Worm (Caenorhabditis elegans) whole organism, early embryonic: ENCODE measurements around the gene alh-10.

Source experiments
- B0310.2 ChIP-seq: sonication (generic microtip); optimal IDR thresholded peaks from 2 replicates; lab custom pipeline; 2016; ENCODE audit warnings: mild to moderate bottlenecking, missing genetic modification characterization, missing compliant biosample characterization
- F13C5.2 ChIP-seq: sonication (generic microtip); optimal IDR thresholded peaks from 2 replicates; lab custom pipeline; 2017; ENCODE audit warnings: mild to moderate bottlenecking, missing genetic modification characterization, inconsistent platforms, missing compliant biosample characterization
- aly-1 ChIP-seq: sonication (generic microtip); optimal IDR thresholded peaks from 2 replicates; lab custom pipeline; 2016; ENCODE audit warnings: missing genetic modification characterization, missing compliant biosample characterization
- ama-1 ChIP-seq: fragments of 150-350 bp; optimal IDR thresholded peaks from 2 replicates; lab custom pipeline; 2014
- ceh-13 ChIP-seq: fragments of 200-800 bp; sonication (Bioruptor generic); optimal IDR thresholded peaks from 2 replicates; lab custom pipeline; 2018; ENCODE audit warnings: mild to moderate bottlenecking, missing genetic modification characterization, missing compliant biosample characterization
- ceh-36 ChIP-seq: sonication (generic microtip); optimal IDR thresholded peaks from 2 replicates; lab custom pipeline; 2016; ENCODE audit warnings: missing genetic modification characterization, inconsistent platforms, missing compliant biosample characterization
- ets-7 ChIP-seq: sonication (generic microtip); optimal IDR thresholded peaks from 2 replicates; lab custom pipeline; 2016; ENCODE audit warnings: missing genotype, missing genetic modification characterization, missing compliant biosample characterization
- flt-1 ChIP-seq: fragments of 200-800 bp; sonication (Bioruptor generic); IDR thresholded peaks from 2 replicates; pipeline ENCODE4 v1.3.6; 2022; ENCODE audit warnings: missing genetic modification characterization, missing compliant biosample characterization
- hmbx-1 ChIP-seq: sonication (generic microtip); optimal IDR thresholded peaks from 2 replicates; lab custom pipeline; 2016; ENCODE audit warnings: mild to moderate bottlenecking, missing genetic modification characterization, missing compliant biosample characterization
- hmg-4 ChIP-seq: fragments of 200-800 bp; sonication (Bioruptor generic); optimal IDR thresholded peaks from 2 replicates; lab custom pipeline; 2018; ENCODE audit warnings: mild to moderate bottlenecking, missing genetic modification characterization, missing compliant biosample characterization
- hnd-1 ChIP-seq: sonication (generic microtip); optimal IDR thresholded peaks from 2 replicates; lab custom pipeline; 2016; ENCODE audit warnings: missing genetic modification characterization, missing compliant biosample characterization
- pes-1 ChIP-seq: fragments of 200-800 bp; sonication (Bioruptor generic); IDR thresholded peaks from 2 replicates; pipeline ENCODE4 v1.3.6; 2022; ENCODE audit warnings: missing genetic modification reagents, missing genetic modification characterization, missing compliant biosample characterization
- scrt-1 ChIP-seq: fragments of 200-800 bp; sonication (Bioruptor generic); IDR thresholded peaks from 2 replicates; pipeline ENCODE4 v1.3.6; 2022; ENCODE audit warnings: missing genetic modification characterization, missing compliant biosample characterization
- sea-1 ChIP-seq: fragments of 200-800 bp; sonication (Bioruptor generic); conservative IDR thresholded peaks from 2 replicates; pipeline ENCODE4 v1.3.6; 2022; ENCODE audit warnings: missing genetic modification characterization, missing compliant biosample characterization
- tbx-11 ChIP-seq: fragments of 200-800 bp; sonication (Bioruptor generic); IDR thresholded peaks from 2 replicates; pipeline ENCODE4 v1.3.6; 2022; ENCODE audit warnings: missing genetic modification characterization, missing compliant biosample characterization
- tbx-37 ChIP-seq: fragments of 200-800 bp; sonication (Bioruptor generic); conservative IDR thresholded peaks from 2 replicates; pipeline ENCODE4 v1.3.6; 2022; ENCODE audit warnings: missing genetic modification reagents, missing genetic modification characterization, missing compliant biosample characterization
- tra-4 ChIP-seq: sonication (generic microtip); optimal IDR thresholded peaks from 2 replicates; lab custom pipeline; 2017; ENCODE audit warnings: missing genetic modification characterization, missing compliant biosample characterization

alh-10 gene

DNA sequence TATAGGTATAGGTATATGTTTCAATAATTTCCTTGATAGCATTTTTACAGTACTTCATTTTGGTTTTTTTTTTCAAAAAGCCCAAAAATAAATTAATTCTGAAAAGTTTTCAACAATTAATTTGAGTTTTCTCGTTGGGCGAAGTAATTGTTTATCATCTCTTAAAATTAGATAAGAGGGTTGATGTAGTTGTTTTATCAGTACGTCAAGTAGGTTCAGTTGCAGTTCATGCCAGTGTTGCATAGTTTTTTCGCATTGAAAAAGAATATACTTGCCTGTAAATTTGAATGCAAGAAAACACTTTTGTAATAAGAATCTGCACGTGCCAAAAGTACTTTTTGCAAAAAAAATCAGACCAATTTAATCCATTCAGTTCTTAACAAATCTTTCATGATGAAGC lies 18.3 kb downstream of the alh-10 start:
- TF ChIP-seq pes-1 (GFP tag; lab: Robert Waterston, UW) (no peak), ceh-36 (tag; lab: Kevin White, UChicago) (no peak), sea-1 (no peak), B0310.2 (no peak), F13C5.2 (no peak), hmbx-1 (tag; lab: Kevin White, UChicago) (no peak), ets-7 (no peak), aly-1 (tag; lab: Kevin White, UChicago) (no peak)

DNA sequence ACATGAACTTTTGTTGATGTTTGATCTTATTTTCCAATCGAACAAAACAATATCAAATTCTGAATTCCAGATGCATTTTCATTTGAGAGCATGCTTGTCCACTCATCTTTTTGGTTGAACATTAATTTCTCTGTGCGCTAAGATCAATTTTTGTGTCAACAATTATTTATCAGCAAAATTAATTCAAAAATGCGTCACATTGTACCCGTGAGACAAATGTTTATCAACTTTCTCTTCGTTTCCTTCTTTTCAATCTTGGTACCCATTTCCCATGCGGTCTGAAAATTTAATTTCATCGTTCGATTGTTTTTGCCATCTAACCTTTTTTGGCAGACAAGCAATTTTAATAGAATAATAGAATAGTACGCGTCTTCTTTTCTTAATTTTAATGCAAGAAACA lies 19.4 kb downstream of the alh-10 start:
- no peak for TF ChIP-seq flt-1 (GFP tag; lab: Robert Waterston, UW)
- no peak for TF ChIP-seq F13C5.2
- no peak for TF ChIP-seq tbx-11 (GFP tag; lab: Robert Waterston, UW)
- TF ChIP-seq ceh-13 (GFP tag; lab: Kevin White, UChicago) = no peak
- no peak for TF ChIP-seq aly-1 (tag; lab: Kevin White, UChicago)
- TF ChIP-seq ceh-36 (tag; lab: Kevin White, UChicago) = no peak
- no peak for TF ChIP-seq sea-1
- TF ChIP-seq hmg-4 = no peak
- TF ChIP-seq tbx-37 (GFP tag; lab: Robert Waterston, UW) = no peak
- TF ChIP-seq ama-1 (lab: Kevin White, UChicago) = no peak
- TF ChIP-seq B0310.2 = no peak
- no peak for TF ChIP-seq hmbx-1 (tag; lab: Kevin White, UChicago)

DNA sequence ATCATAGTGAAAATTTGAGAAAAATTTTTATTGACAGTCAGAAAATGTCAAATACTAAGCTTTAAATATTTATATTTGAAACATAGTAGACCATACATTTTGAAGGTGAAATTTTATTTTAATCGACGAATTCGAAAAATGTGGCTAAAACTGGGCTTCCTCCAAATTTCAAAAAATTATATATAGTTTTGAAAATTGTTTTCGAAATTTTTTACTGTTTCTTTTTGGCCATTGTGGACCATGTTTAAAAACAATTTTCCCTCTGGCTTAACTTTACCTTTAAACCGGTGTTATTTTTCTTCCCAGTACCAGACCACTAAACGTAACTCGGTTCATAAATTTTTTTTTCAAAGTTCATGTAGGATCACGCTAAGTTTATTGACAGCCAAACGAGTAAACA lies 20.8 kb downstream of the alh-10 start:
- TF ChIP-seq sea-1 (no peak), hnd-1 (no peak), scrt-1 (no peak), tra-4 (tag; lab: Kevin White, UChicago) (no peak), tbx-11 (GFP tag; lab: Robert Waterston, UW) (no peak), hmg-4 (no peak), aly-1 (tag; lab: Kevin White, UChicago) (no peak)

DNA sequence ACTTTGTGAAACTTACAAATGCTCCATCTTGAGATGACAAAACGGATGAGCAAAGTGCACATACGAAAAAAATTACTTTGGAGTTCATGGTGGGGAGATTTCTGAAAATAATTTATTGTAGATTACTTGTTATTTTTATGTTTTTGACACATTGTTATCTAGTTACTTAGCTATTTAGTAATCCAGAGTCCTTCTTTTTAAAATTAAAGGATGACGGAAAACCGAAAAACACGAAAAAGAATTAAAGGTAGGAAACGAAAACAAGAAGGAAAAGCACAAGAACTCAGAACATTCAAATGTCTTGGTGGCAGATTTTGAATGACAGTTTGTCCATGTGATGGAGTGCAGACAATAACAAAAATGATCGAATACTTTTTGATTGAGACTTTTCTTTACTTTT lies 26.5 kb downstream of the alh-10 start, which contains the start of gene hen-1:
Gene hen-1 (minus strand): TSS at position 101 of the 400 bp plus-strand sequence.
- TF ChIP-seq tbx-11 (GFP tag; lab: Robert Waterston, UW) (no peak), tra-4 (tag; lab: Kevin White, UChicago) (no peak), tbx-37 (GFP tag; lab: Robert Waterston, UW) (no peak), hnd-1 (no peak), hmg-4 (no peak), aly-1 (tag; lab: Kevin White, UChicago) (no peak), pes-1 (GFP tag; lab: Robert Waterston, UW) (no peak), ets-7 (no peak)

DNA sequence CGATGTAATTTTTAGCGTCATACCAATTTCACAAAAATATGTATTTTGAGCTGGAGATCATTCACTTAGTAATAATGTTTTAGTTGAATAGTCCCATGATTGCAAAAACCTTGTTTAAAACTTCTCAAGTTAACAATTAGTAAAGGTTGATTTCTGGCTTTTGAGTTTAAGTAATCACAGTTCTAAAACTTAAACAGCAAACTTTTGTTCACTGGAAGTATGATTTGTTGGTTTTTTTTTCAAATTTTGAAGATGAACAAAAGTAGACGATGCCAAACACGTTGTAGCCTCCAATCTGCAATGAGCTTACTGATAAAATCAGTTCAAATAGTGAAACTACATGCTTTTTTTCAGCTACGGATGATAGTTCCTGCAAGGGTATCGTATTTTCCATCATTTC lies 30.9 kb downstream of the alh-10 start, which contains the start of gene C36B7.1:
Gene C36B7.1 (plus strand): TSS at position 301 of the 400 bp plus-strand sequence.
- no peak for TF ChIP-seq tbx-11 (GFP tag; lab: Robert Waterston, UW)
- TF ChIP-seq F13C5.2 = no peak
- no peak for TF ChIP-seq scrt-1
- TF ChIP-seq pes-1 (GFP tag; lab: Robert Waterston, UW) = no peak
- TF ChIP-seq hnd-1 = no peak
- no peak for TF ChIP-seq ceh-13 (GFP tag; lab: Kevin White, UChicago)
- TF ChIP-seq ceh-36 (tag; lab: Kevin White, UChicago) = no peak

DNA sequence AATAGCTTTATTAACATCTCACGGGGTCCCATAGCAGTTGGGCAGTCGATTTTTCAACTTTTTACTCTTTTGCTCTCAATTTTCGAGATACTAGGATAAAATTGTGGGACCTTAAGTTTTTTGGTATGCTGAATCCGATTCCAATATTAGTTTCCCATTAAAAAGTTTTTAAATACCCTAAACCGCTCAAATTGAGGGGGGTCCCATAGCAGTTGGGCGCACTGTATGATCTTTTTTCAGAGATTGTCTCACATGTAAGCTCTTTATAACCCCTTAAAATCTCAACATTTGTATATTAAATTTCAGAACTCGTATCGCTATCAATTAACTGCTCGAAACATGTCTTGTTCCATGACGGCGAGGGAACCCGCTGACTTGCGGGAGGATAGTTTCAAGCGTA lies 37.3 kb downstream of the alh-10 start, which contains the start of gene C36B7.2:
Gene C36B7.2 (plus strand): TSS at position 301 of the 400 bp plus-strand sequence.
- no peak for TF ChIP-seq F13C5.2
- no peak for TF ChIP-seq flt-1 (GFP tag; lab: Robert Waterston, UW)
- no peak for TF ChIP-seq hmg-4
- TF ChIP-seq ceh-13 (GFP tag; lab: Kevin White, UChicago) = no peak

DNA sequence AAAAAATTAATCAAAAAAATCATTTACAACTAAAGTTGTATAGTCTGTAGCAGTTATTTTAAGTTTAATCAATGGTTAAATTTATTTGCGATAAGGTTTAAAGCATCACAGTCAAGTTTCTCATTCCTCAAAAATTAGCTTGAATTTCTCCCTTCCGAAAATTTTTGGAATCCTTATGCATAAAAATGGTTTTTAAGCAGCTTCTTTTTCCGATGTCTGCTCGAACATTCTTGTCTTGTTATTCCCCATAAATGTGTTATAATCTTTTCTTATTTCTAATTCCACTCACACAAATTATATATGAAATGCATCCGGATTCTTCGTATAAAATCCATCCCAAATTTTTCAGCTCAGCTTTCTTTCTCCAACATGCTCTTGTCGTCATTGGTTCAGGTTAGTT lies 42.0 kb downstream of the alh-10 start, which contains the start of gene C36B7.3:
Gene C36B7.3 (plus strand): TSS at position 301 of the 400 bp plus-strand sequence.
- TF ChIP-seq ceh-36 (tag; lab: Kevin White, UChicago) = no peak
- TF ChIP-seq ama-1 (lab: Kevin White, UChicago) = no peak
- TF ChIP-seq tra-4 (tag; lab: Kevin White, UChicago) = no peak
- no peak for TF ChIP-seq tbx-37 (GFP tag; lab: Robert Waterston, UW)
- TF ChIP-seq ceh-13 (GFP tag; lab: Kevin White, UChicago) = no peak
- no peak for TF ChIP-seq F13C5.2

DNA sequence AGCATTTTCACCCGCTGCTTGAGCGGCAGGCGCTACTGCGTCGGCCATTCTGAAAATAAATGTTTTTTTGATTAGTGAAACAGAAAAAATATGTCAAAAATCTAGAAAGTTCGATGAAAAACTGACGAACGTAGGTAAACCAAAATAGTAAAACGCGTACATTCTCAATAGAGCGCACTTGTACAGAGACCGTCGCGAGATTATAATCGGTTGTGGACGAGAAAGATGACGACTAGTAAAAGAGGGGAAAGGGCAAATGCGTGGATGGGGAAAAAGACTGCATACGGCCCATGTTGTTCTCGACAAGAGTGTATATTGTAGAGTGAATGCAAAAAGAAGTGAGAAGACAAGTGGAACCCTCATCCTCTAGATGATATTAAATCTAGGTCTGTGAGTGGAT lies 43.2 kb downstream of the alh-10 start, which contains the start of gene C36B7.6:
Gene C36B7.6 (minus strand): TSS at position 49 of the 400 bp plus-strand sequence.
- TF ChIP-seq tbx-11 (GFP tag; lab: Robert Waterston, UW) (no peak), ama-1 (lab: Kevin White, UChicago) (no peak), hmg-4 (peak; percentile 16), aly-1 (tag; lab: Kevin White, UChicago) (peak; percentile 3), flt-1 (GFP tag; lab: Robert Waterston, UW) (no peak), ceh-36 (tag; lab: Kevin White, UChicago) (no peak)

DNA sequence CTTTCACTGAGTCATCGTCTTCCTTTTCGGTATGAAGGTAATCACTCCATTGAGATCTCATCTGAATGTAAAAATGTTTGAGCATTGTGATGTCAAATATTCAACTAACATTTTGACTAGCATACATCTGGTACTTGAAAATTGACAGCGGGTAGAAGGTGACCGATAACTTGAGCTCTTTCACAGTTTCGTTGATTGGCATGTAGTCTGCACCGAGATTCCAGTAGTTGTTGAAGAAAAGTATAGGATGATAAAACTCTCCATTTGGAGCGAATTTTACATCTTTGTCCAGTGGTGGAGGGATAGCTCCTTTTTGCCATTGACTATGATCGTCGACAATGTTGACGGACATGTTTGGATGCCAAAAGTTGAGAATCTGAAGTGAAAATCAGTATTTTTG lies 44.4 kb downstream of the alh-10 start:
- no peak for TF ChIP-seq sea-1
- TF ChIP-seq ets-7 = no peak
- TF ChIP-seq tbx-37 (GFP tag; lab: Robert Waterston, UW) = no peak
- no peak for TF ChIP-seq scrt-1
- no peak for TF ChIP-seq ama-1 (lab: Kevin White, UChicago)
- no peak for TF ChIP-seq flt-1 (GFP tag; lab: Robert Waterston, UW)
